Worm (Caenorhabditis elegans): Measurements from ENCODE around the gene H05C05.4.
"Not testable (repeated sequence)": the region's sequence is repeated elsewhere in the genome, so short reads cannot be mapped to it uniquely, and the experiment has no call there.

DNA sequence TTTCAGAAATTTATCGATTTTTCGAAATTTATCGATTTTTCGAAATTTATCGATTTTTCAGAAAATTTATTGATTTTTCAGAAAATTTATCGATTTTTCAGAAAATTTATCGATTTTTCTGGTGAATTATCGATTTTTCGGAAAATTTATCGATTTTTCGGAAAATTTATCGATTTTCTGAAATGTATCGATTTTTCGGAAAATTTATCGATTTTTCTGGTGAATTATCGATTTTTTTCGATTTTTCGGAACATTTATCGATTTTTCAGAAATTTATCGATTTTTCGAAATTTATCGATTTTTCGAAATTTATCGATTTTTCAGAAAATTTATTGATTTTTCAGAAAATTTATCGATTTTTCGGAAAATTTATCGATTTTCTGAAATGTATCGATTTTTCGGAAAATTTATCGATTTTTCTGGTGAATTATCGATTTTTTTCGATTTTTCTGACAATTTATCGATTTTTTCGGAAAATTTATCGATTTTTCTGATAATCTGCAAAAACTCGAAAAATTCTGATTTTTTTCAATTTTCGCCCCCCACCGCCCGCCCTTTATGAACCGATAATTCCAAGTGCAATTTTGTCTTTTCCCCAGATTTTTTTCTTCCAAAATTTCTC, 14.8 kb upstream of the H05C05.4 start:
- not testable (repeated sequence) for TF ChIP-seq pha-4, nfya-1 (tag; optimal IDR thresholded peaks at IDR 0.05)
